Fruit fly (Drosophila melanogaster): ENCODE measurements around the gene sstn.

The sstn gene

DNA sequence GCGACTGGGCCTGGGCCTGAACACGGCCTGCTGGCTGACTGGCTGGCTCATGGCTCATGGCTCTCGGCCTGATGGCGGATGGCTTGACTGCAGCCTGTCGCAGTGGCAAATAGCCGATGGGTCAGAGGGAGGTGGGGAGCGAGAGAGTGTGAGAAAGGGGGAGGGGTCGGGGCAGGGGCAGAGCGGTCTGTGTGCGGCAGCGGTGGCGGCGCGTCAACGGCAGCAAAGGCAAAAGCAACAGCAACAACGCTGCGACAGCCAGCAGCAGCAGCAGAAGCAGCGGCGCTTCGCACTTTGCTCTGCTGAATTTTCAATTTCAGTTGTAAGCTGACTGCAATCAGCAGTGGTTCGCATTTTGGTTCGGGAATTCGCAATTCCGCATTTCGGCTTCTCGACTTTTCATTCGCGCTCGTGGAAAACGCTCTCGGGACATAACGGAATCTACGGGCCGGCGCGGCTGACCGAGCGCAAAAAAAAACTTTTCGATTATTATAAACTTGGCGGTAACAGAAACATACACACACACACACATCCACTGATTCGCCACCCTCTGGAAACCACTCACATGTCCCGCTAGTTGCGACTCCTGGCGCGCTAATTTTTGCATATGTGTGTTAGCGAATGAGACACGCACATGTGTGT lies 11.2 kb upstream of the sstn start, which contains the start of gene CG45071 (continued):
- TF ChIP-seq CG17568 (GFP tag; optimal IDR thresholded peaks at IDR 0.05) = no peak

DNA sequence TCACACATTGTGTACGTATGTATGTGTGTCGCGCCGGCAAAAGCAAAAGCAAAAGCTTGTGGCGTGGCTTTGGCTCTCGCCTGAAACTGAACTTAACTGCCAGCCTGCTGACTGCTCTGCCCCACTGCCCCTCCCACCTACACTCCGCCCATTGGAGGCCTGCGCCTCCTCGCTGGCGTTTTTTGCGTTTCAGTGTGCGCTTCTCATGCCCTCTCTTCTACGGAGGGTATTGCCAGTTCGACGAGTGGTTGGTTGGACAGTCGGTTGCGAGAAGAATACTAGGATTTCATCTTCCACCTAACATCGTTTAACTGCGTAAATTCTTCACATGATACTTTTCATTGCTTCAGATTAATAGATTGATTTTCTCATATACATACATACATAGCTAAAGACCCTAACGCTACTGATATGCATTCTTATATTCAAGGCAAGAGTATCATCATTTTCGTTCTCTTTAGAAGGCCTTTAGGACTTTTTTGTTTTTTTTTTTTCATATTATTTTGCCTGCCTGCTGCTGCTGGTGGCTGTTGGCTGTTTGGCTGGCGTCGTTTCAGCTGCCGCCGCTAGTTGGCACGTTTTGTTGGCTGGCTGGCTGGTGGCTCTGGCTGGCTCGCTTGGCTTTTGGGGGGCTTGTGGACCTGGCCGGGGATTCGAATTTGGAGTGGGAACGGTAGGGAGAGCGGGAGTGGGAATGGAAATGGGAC lies 10.5 kb upstream of the sstn start:
- peak; percentile 56 for TF ChIP-seq peb (GFP tag; IDR thresholded peaks at IDR 0.05)
- TF ChIP-seq CG1529 (GFP tag; optimal IDR thresholded peaks at IDR 0.05) = peak; percentile 47
- peak; percentile 66 for TF ChIP-seq CG15269 (tag; optimal IDR thresholded peaks at IDR 0.05)
- no peak for TF ChIP-seq CG2116 (GFP tag; optimal IDR thresholded peaks at IDR 0.05)
- no peak for TF ChIP-seq ERR (GFP tag; optimal IDR thresholded peaks at IDR 0.05)
- peak; percentile 89 for TF ChIP-seq sens (GFP tag)
- TF ChIP-seq danr (GFP tag; IDR thresholded peaks at IDR 0.05) = peak; percentile 49; the same call in 1 of the 2 replicates
- TF ChIP-seq tx (GFP tag; optimal IDR thresholded peaks at IDR 0.05) = peak; percentile 6
- TF ChIP-seq wdn (GFP tag; IDR thresholded peaks at IDR 0.05) = no peak
- TF ChIP-seq chif (GFP tag; optimal IDR thresholded peaks at IDR 0.05) = peak; percentile 20 to 44
- peak; percentile 23 for TF ChIP-seq NC2β (GFP tag; optimal IDR thresholded peaks at IDR 0.05)
- peak; percentile 52 for TF ChIP-seq CG9215 (GFP tag; IDR thresholded peaks at IDR 0.05)
- no peak for TF ChIP-seq CG12744 (GFP tag; optimal IDR thresholded peaks at IDR 0.05)
- TF ChIP-seq fu2 (GFP tag; optimal IDR thresholded peaks at IDR 0.05) = peak; percentile 68
- peak; percentile 51 for TF ChIP-seq CG11247 (GFP tag; IDR thresholded peaks at IDR 0.05)
- 0 out of 3 replicates have a peak, but pooled peaks have one; percentile 22 for TF ChIP-seq Mrtf (GFP tag; IDR thresholded peaks at IDR 0.05)
- TF ChIP-seq croc (GFP tag; conservative IDR thresholded peaks at IDR 0.05) = peak; percentile 26; the same call in 2 of the 3 replicates
- TF ChIP-seq CG8290 (GFP tag; optimal IDR thresholded peaks at IDR 0.05) = no peak
- TF ChIP-seq CG8290 (tag; optimal IDR thresholded peaks at IDR 0.05) = peak in 1 of 2 experiments; percentile 51
- no peak for TF ChIP-seq gfzf (GFP tag; optimal IDR thresholded peaks at IDR 0.05)
- peak; percentile 64 for TF ChIP-seq nom (GFP tag; optimal IDR thresholded peaks at IDR 0.05)
- peak; percentile 60 for TF ChIP-seq NK7.1 (GFP tag; optimal IDR thresholded peaks at IDR 0.05)
- TF ChIP-seq CG6254 (GFP tag; optimal IDR thresholded peaks at IDR 0.05) = no peak
- TF ChIP-seq tll (GFP tag; optimal IDR thresholded peaks at IDR 0.05) = no peak
- peak; percentile 3 for TF ChIP-seq salm (tag; optimal IDR thresholded peaks at IDR 0.05)
- TF ChIP-seq H15 (GFP tag; IDR thresholded peaks at IDR 0.05) = 0 out of 3 replicates have a peak, but pooled peaks have one; percentile 16
- TF ChIP-seq CG34224 (GFP tag; IDR thresholded peaks at IDR 0.05; ENCODE audit: partially characterized antibody) = no peak
- TF ChIP-seq kay (GFP tag; optimal IDR thresholded peaks at IDR 0.05) = no peak
- TF ChIP-seq stc (GFP tag; IDR thresholded peaks at IDR 0.05) = peak; percentile 60
- TF ChIP-seq scrt (GFP tag; optimal IDR thresholded peaks at IDR 0.05) = peak; percentile 43
- peak; percentile 75 for TF ChIP-seq sob (GFP tag; IDR thresholded peaks at IDR 0.05)
- TF ChIP-seq CG3163 (GFP tag; optimal IDR thresholded peaks at IDR 0.05) = peak; percentile 9
- TF ChIP-seq Deaf1 (tag; optimal IDR thresholded peaks at IDR 0.05) = no peak
- no peak for TF ChIP-seq CG31224 (GFP tag; IDR thresholded peaks at IDR 0.05)
- peak; percentile 57; the same call in 1 of the 3 replicates for TF ChIP-seq ken (GFP tag; IDR thresholded peaks at IDR 0.05)
- TF ChIP-seq CG10209 (GFP tag; optimal IDR thresholded peaks at IDR 0.05) = peak; percentile 53
- TF ChIP-seq CG1647 (GFP tag; optimal IDR thresholded peaks at IDR 0.05) = no peak
- peak; percentile 66 for TF ChIP-seq grau (tag; optimal IDR thresholded peaks at IDR 0.05)
- peak; percentile 46 for TF ChIP-seq CG13296 (GFP tag; optimal IDR thresholded peaks at IDR 0.05)
- peak; percentile 44; the same call in 1 of the 2 replicates for TF ChIP-seq sens-2 (GFP tag; IDR thresholded peaks at IDR 0.05)
- no peak for TF ChIP-seq Nf-YA (GFP tag; IDR thresholded peaks at IDR 0.05)
- no peak for TF ChIP-seq CG8478 (optimal IDR thresholded peaks at IDR 0.05)
- peak; percentile 36 for TF ChIP-seq Myb (GFP tag; optimal IDR thresholded peaks at IDR 0.05)
- TF ChIP-seq CG16815 (GFP tag; optimal IDR thresholded peaks at IDR 0.05) = peak; percentile 13
- TF ChIP-seq CG12155 (GFP tag; optimal IDR thresholded peaks at IDR 0.05) = peak; percentile 45
- TF ChIP-seq tin (GFP tag; optimal IDR thresholded peaks at IDR 0.05) = peak; percentile 46
- TF ChIP-seq Dbx (GFP tag; IDR thresholded peaks at IDR 0.05) = 0 out of 3 replicates have a peak, but pooled peaks have one; percentile 14
